Fruit fly (Drosophila melanogaster) whole organism: ENCODE measurements around the gene CG13658.

Experiments used
- CG8478 ChIP-seq: fragments of >200 bp; optimal IDR thresholded peaks from 2 replicates; lab custom pipeline; 2018; ENCODE audit warnings: inconsistent platforms
- Dll ChIP-seq: fragments of >200 bp; optimal IDR thresholded peaks from 2 replicates; lab custom pipeline; 2017
- EcR ChIP-seq, 2 experiments: fragments of >200 bp; optimal IDR thresholded peaks; 2 replicates each; lab custom pipeline; 2017; ENCODE audit warnings: missing biosample characterization in 2 of 2, missing genetic modification characterization in 2 of 2, missing genetic modification reagents in 2 of 2
- pan ChIP-seq: fragments of >200 bp; optimal IDR thresholded peaks from 2 replicates; lab custom pipeline; 2017
- psq ChIP-seq: fragments of >200 bp; optimal IDR thresholded peaks from 2 replicates; lab custom pipeline; 2017
- usp ChIP-seq: fragments of >200 bp; optimal IDR thresholded peaks from 2 replicates; lab custom pipeline; 2017; ENCODE audit warnings: missing biosample characterization, missing genetic modification characterization, mixed read lengths

CG13658 gene

DNA sequence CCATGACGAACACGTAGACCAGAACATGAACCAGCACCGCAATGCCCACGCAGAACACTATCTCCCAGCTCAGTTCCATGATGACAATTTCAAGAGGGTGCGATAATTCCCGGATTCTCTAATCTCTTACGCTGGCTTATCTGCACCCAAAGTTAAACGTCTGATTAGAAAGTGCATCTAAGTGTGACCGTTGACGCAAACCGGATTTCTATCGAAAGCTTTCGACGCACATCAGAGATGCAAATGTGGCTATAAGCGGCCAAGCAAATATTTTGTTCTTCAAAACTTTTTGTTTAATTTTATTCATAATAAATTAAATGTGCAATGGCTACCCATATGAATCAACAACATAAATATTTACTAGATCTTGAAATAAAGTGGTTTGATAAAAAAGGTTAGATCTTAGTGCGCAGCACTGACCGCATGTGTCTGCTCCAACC lies 24.9 kb upstream of the CG13658 start, which contains the start of the genes Kdsr and CG11858:
TSS of gene Kdsr (minus strand) at position 177 of the 440 bp plus-strand sequence.
TSS of gene CG11858 (plus strand) at position 420 of the 440 bp plus-strand sequence.
- TF ChIP-seq pan (lab: Kevin White, UChicago): no peak
- no peak for TF ChIP-seq EcR (GFP tag; optimal IDR thresholded peaks at IDR 0.05; lab: Kevin White, UChicago)
- no peak for TF ChIP-seq usp (GFP tag; lab: Kevin White, UChicago)
- no peak for TF ChIP-seq Dll (lab: Kevin White, UChicago)
- TF ChIP-seq CG8478: no peak
- TF ChIP-seq psq (lab: Kevin White, UChicago): no peak

DNA sequence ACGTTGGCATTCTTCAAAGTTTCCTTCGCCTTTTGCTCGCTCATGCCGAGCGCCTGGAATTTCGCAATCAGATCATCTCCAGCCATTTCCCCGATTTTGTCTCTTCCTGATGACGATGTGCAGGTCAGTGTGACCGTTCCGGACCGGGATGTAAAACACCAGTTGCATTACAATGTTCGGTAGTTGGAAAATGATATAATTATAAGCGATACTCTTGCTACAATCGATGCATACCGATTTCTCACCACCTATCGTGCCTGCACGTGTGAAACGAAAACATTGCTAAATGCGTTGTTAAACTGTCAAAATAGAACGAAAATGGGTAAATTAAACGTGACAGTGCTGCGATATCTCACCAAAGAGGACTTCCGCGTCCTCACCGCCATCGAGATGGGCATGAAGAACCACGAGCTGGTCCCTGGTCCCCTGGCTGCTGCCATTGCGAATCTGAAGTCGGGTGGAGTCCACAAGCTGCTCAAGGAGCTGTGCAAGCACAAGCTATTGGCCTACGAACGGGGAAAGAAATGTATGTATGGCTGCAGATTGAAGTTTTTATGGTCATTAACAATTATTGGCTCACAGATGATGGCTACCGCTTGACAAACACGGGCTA lies 21.6 kb upstream of the CG13658 start, which contains the start of the genes GlnRS and RIOK2:
TSS of gene GlnRS (minus strand) at position 133 of the 613 bp plus-strand sequence.
TSS of gene RIOK2 (plus strand) at position 256 of the 613 bp plus-strand sequence.
- TF ChIP-seq CG8478: no peak

DNA sequence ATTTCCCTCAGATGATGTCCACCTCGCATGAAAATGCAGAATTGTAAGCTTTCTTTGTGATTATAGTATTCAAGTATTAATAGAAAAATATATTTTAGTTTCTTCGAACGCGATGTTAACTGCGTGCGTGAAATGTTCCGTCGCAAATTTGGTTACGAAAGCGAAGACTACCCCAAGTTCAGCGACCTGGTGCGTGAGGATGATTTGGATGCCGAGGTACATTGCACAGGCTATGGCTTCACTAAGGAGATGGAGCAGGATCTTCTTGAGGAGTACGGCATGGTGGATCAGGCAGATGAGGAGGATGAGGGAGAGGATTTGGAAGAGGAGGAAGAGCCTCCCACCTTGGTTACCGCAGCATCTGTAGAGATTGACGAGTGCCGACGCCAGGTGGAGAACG lies 20.5 kb upstream of the CG13658 start:
- TF ChIP-seq pan (lab: Kevin White, UChicago) (no peak), Dll (lab: Kevin White, UChicago) (no peak), CG8478 (no peak), EcR (GFP tag; optimal IDR thresholded peaks at IDR 0.05; lab: Kevin White, UChicago) (no peak), psq (lab: Kevin White, UChicago) (no peak), usp (GFP tag; lab: Kevin White, UChicago) (no peak)

DNA sequence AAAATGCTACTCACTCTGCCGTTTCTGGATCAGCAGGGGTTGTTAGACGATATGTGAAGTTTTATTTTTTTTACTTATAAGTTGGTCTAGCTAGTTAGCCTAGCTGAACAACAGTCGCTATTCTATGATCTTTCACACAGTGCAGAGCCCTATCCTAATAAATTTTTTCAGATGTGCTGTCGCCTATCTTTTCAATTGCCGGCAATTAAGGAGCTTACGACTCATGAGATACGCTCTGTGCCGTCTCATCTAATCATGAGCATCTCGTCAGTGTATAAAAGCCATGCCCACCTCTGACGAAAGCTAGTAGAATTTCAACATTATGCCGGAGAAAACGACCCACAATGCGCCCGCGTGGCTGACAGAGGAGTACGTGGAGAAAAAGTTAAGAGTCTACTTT lies 17.4 kb upstream of the CG13658 start, which contains the start of the genes CG11889 and CG11891:
TSS of gene CG11889 (plus strand) at position 301 of the 400 bp plus-strand sequence.
TSS of gene CG11891 (plus strand) at position 301 of the 400 bp plus-strand sequence.
- TF ChIP-seq Dll (lab: Kevin White, UChicago) (no peak), CG8478 (no peak), psq (lab: Kevin White, UChicago) (no peak), EcR (GFP tag; optimal IDR thresholded peaks at IDR 0.05; lab: Kevin White, UChicago) (no peak), pan (lab: Kevin White, UChicago) (no peak), usp (GFP tag; lab: Kevin White, UChicago) (no peak)

DNA sequence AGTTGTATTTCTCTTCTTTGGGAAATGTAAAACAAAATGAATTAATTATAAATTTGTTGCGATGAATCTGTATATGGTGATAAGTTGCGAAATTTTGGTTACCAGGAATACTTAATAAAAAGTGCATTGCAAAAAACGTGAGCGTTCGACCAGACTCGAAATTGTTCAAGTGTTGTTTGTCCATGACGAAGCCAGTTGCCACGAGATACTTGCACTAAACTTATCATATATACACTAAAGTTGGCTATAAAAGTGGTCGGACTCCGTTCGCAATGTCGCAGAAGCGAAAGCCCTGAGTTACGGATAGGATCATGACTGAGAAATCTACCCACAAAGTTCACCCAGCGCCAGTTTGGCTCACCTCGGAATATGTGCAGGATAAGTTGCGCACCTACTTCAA lies 13.7 kb upstream of the CG13658 start, which contains the start of gene CG11878:
TSS of gene CG11878 (plus strand) at position 301 of the 400 bp plus-strand sequence.
- TF ChIP-seq EcR (GFP tag; optimal IDR thresholded peaks at IDR 0.05; lab: Kevin White, UChicago): no peak

DNA sequence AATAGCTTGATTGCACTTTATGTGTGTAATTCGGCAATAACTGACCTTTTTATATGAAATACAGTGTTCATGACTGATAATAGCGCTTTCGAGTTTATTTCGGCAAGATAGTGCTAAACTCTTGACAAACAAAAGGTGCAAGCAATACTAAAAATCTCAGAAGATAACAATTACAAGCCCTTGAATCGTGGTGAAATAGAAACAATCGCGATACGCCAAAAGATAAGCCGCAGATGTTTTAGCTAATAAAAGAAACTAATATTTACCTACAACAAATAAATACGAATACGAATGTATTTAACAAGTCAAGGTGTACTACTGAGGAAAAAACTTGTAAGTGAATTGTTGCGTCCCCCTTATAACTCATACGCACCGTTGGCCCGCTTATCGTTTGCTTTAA lies 12.0 kb upstream of the CG13658 start:
- no peak for TF ChIP-seq pan (lab: Kevin White, UChicago)
- no peak for TF ChIP-seq psq (lab: Kevin White, UChicago)
- TF ChIP-seq usp (GFP tag; lab: Kevin White, UChicago): no peak
- TF ChIP-seq EcR (GFP tag; optimal IDR thresholded peaks at IDR 0.05; lab: Kevin White, UChicago): no peak
- no peak for TF ChIP-seq CG8478

DNA sequence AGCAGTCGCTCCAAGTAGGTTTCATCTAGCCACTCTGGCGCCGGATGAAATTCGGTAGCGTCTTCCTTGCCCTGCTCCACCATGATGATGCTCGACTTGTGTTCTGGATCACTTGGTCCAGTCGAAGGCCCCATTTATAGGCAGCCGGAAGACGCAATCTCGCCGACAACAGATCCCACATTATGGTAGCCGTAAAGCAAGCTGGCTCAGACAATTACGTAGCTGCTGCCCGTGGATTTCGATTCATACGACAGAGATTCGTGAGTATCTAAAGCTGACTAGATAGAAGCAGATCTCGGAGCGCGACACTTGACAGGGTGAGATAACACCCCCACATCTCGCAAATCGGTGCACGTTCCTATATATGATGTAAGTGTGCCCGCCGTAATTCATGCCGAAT lies 10.2 kb upstream of the CG13658 start, which contains the start of gene CG10513:
TSS of gene CG10513 (minus strand) at position 101 of the 400 bp plus-strand sequence.
- TF ChIP-seq Dll (lab: Kevin White, UChicago) (no peak), pan (lab: Kevin White, UChicago) (no peak), EcR (GFP tag; optimal IDR thresholded peaks at IDR 0.05; lab: Kevin White, UChicago) (no peak)

DNA sequence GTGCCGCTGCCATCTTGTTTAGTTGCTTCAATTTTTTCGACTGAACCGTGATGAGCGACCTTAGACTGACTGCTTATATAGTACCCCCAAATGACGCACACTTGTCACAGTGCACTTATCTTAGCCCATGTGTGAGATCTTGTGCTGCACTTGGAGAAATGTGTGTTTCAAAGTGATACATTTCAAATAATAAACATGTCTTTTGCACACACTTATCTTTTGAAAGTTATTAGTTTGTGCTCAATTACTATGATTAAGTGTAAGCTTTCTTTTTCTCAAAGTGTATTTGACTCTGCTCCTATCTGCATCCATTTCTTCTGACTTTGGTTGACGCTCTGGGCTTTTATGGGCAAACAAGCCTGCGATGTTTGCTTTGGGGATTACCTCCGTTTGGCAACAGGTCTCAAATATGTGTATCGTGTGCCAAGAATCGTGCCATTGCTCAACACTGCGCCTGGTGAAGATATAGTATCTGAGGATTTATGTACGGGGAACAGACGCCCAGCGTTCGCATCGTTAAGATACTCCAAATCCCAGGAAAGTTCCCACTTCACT lies 7.4 kb upstream of the CG13658 start, which contains the start of gene CG10514:
TSS of gene CG10514 (minus strand) at position 51 of the 555 bp plus-strand sequence.
- no peak for TF ChIP-seq usp (GFP tag; lab: Kevin White, UChicago)

DNA sequence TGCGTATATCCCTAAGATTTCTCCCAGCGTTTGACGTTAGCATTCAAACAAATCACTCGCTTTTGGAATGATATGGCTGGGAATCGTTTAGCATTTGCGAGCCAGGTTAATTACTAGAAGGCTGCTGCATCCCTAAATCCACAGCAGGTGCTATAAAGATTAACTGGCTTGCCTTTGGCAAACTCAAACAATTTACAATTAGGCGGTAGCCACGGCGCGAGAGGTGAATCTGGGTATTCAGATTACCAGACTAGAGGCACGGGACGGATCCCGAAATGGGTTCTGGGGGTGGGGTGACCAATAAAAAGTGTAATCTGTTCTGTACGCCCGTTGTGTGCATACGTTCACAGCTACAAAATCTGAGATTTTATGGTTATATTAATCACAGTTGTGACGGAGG lies 6.1 kb upstream of the CG13658 start, which contains the start of gene CG11892:
TSS of gene CG11892 (plus strand) at position 384 of the 400 bp plus-strand sequence.
- TF ChIP-seq CG8478 (no peak), pan (lab: Kevin White, UChicago) (no peak), usp (GFP tag; lab: Kevin White, UChicago) (no peak), psq (lab: Kevin White, UChicago) (no peak), Dll (lab: Kevin White, UChicago) (no peak), EcR (GFP tag; optimal IDR thresholded peaks at IDR 0.05; lab: Kevin White, UChicago) (no peak)

DNA sequence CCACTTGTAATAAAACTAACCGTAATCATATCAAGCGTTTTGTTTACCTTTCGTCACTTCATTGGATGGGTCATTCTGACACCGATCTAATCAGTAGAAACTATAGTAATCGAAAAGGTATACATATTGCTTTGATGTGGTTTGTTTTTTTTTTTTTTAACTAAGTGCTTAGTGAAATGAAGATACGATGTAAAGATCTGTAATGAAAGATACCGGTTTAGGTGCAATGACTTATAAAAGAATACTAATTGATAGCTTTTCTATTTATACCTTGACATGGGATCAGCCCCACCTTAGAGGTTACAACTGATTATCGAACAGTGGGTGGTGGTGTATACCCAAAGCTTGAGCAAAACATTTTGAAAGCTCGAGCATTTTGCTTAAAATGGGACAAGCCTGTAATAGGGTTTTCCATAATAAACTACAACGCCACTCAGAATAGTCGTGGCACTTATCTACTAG lies 4.0 kb upstream of the CG13658 start, which contains the start of gene CG31300:
TSS of gene CG31300 (plus strand) at position 412 of the 462 bp plus-strand sequence.
- TF ChIP-seq psq (lab: Kevin White, UChicago) (no peak), usp (GFP tag; lab: Kevin White, UChicago) (no peak), CG8478 (no peak), pan (lab: Kevin White, UChicago) (no peak), EcR (GFP tag; optimal IDR thresholded peaks at IDR 0.05; lab: Kevin White, UChicago) (no peak), Dll (lab: Kevin White, UChicago) (no peak)

DNA sequence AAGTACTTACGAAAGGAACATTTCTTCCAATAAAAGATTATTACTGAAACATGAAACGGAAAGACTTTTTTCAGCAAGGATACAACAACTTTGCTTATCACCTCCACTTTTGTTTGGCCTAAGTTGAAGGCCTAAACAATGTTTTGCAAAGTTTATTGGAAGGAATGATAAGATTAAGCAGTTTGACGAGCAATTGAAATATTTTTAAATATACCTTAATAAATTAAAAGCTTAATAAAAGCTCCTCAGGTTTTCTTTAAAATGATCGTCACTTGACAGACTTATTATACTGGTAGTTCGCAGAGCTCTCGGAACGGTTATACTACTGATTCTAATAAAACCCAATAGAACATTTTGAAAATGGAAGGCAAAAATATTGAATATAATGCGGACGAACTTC lies 2.1 kb upstream of the CG13658 start, which contains the start of gene CG31104:
TSS of gene CG31104 (plus strand) at position 301 of the 400 bp plus-strand sequence.
- TF ChIP-seq CG8478 (no peak), Dll (lab: Kevin White, UChicago) (no peak), psq (lab: Kevin White, UChicago) (no peak), pan (lab: Kevin White, UChicago) (no peak), EcR (GFP tag; optimal IDR thresholded peaks at IDR 0.05; lab: Kevin White, UChicago) (no peak), usp (GFP tag; lab: Kevin White, UChicago) (no peak)

DNA sequence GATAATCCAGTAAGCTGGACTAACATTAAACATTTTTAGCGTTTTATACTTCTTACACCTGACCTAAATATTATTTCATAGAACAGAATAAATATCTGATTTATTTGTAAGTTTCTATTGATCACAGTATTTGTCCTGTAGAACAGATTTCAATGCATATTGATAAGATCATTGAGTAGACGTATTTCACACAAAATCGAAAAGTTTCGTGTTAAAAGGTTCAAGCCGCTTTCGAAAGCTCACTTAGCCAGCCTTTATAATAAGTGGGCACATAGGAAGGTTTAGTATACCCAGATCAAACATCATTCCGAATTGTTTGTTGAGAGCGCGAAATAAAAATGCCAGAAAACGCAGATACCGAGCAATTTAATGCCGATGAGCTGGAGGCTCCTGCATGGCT lies 2.3 kb downstream of the CG13658 start, which contains the start of gene CG11893:
TSS of gene CG11893 (plus strand) at position 301 of the 400 bp plus-strand sequence.
- TF ChIP-seq usp (GFP tag; lab: Kevin White, UChicago) (no peak), Dll (lab: Kevin White, UChicago) (no peak), EcR (GFP tag; optimal IDR thresholded peaks at IDR 0.05; lab: Kevin White, UChicago) (no peak), psq (lab: Kevin White, UChicago) (no peak), pan (lab: Kevin White, UChicago) (no peak), CG8478 (no peak)
